Worm (Caenorhabditis elegans) whole organism, dauer: ENCODE results near the gene F49F1.9.
"Not testable (repeated sequence)": the region's sequence is repeated elsewhere in the genome, so short reads cannot be mapped to it uniquely, and the experiment has no call there.

ENCODE experiments used
- unc-62 ChIP-seq: sonication (generic microtip); optimal IDR thresholded peaks from 2 replicates; lab custom pipeline; 2017; ENCODE audit warnings: missing biosample characterization, missing genetic modification reagents, missing genetic modification characterization

The F49F1.9 gene

ce11 chrIV:4144784-4145183 lies 7.4 kb upstream of the F49F1.9 start, which contains the start of gene R07C12.3:
TSS of gene R07C12.3 (plus strand) at chrIV:4145084.
- no peak for TF ChIP-seq unc-62 (GFP tag; lab: Kevin White, UChicago)

- not testable (repeated sequence) for TF ChIP-seq unc-62 (GFP tag; lab: Kevin White, UChicago)
Measured at ce11 chrIV:4142986-4143385, 5.6 kb upstream of the F49F1.9 start, which contains the start of gene F49F1.12. TSS of gene F49F1.12 (minus strand) at chrIV:4143086.

ce11 chrIV:4141311-4141710 lies 3.9 kb upstream of the F49F1.9 start, which contains the start of gene F49F1.11:
TSS of gene F49F1.11 (minus strand) at chrIV:4141411.
- no peak for TF ChIP-seq unc-62 (GFP tag; lab: Kevin White, UChicago)

ce11 chrIV:4140265-4140664 lies 2.9 kb upstream of the F49F1.9 start, which contains the start of gene F49F1.18:
TSS of gene F49F1.18 (minus strand) at chrIV:4140365.
- TF ChIP-seq unc-62 (GFP tag; lab: Kevin White, UChicago), result no peak

ce11 chrIV:4139022-4139421 lies 1.6 kb upstream of the F49F1.9 start, which contains the start of gene F49F1.10:
TSS of gene F49F1.10 (minus strand) at chrIV:4139122.
- no peak for TF ChIP-seq unc-62 (GFP tag; lab: Kevin White, UChicago)

- no peak for TF ChIP-seq unc-62 (GFP tag; lab: Kevin White, UChicago)
Measured at ce11 chrIV:4135744-4136143, 1.6 kb downstream of the F49F1.9 start, which contains the start of gene F49F1.17. TSS of gene F49F1.17 (minus strand) at chrIV:4135844.

ce11 chrIV:4125657-4126056 lies 11.7 kb downstream of the F49F1.9 start, which contains the start of gene F49F1.7:
TSS of gene F49F1.7 (minus strand) at chrIV:4125757.
- not testable (repeated sequence) for TF ChIP-seq unc-62 (GFP tag; lab: Kevin White, UChicago)

- TF ChIP-seq unc-62 (GFP tag; lab: Kevin White, UChicago), result no peak
Measured at ce11 chrIV:4123083-4123482, 14.3 kb downstream of the F49F1.9 start, which contains the start of gene mul-1. TSS of gene mul-1 (minus strand) at chrIV:4123166.

- no peak for TF ChIP-seq unc-62 (GFP tag; lab: Kevin White, UChicago)
Measured at ce11 chrIV:4121055-4121454, 16.3 kb downstream of the F49F1.9 start.

ce11 chrIV:4120263-4120662 lies 17.1 kb downstream of the F49F1.9 start, which contains the start of gene F49F1.5:
TSS of gene F49F1.5 (minus strand) at chrIV:4120415.
- no peak for TF ChIP-seq unc-62 (GFP tag; lab: Kevin White, UChicago)

- no peak for TF ChIP-seq unc-62 (GFP tag; lab: Kevin White, UChicago)
Measured at ce11 chrIV:4117432-4117831, 19.9 kb downstream of the F49F1.9 start, which contains the start of gene drd-50. TSS of gene drd-50 (plus strand) at chrIV:4117732.

ce11 chrIV:4115634-4116033 lies 21.7 kb downstream of the F49F1.9 start, which contains the start of the genes F49F1.4 and F49F1.2:
TSS of gene F49F1.4 (minus strand) at chrIV:4115734.
TSS of gene F49F1.2 (plus strand) at chrIV:4115943.
- TF ChIP-seq unc-62 (GFP tag; lab: Kevin White, UChicago), result no peak

ce11 chrIV:4114526-4114925 lies 22.8 kb downstream of the F49F1.9 start, which contains the start of gene F49F1.15:
TSS of gene F49F1.15 (minus strand) at chrIV:4114626.
- TF ChIP-seq unc-62 (GFP tag; lab: Kevin White, UChicago), result no peak

ce11 chrIV:4112387-4112786 lies 25.0 kb downstream of the F49F1.9 start, which contains the start of gene F49F1.14:
TSS of gene F49F1.14 (minus strand) at chrIV:4112487.
- no peak for TF ChIP-seq unc-62 (GFP tag; lab: Kevin White, UChicago)

ce11 chrIV:4108767-4109166 lies 28.6 kb downstream of the F49F1.9 start, which contains the start of gene C35B1.7:
TSS of gene C35B1.7 (plus strand) at chrIV:4109067.
- TF ChIP-seq unc-62 (GFP tag; lab: Kevin White, UChicago), result no peak

ce11 chrIV:4102720-4103119 lies 34.7 kb downstream of the F49F1.9 start, which contains the start of gene ubc-1:
TSS of gene ubc-1 (plus strand) at chrIV:4103020.
- no peak for TF ChIP-seq unc-62 (GFP tag; lab: Kevin White, UChicago)

ce11 chrIV:4099773-4100172 lies 37.6 kb downstream of the F49F1.9 start:
- TF ChIP-seq unc-62 (GFP tag; lab: Kevin White, UChicago), result no peak
